Fruit fly (Drosophila melanogaster): ENCODE measurements around the gene CG2006.

CG2006 gene

dm6 chr3R:29478952-29479538 lies 10.2 kb upstream of the CG2006 start (continued):
- TF ChIP-seq CG16779 (tag; optimal IDR thresholded peaks at IDR 0.05) (peak; percentile 18), CG8119 (GFP tag; IDR thresholded peaks at IDR 0.05) (peak; percentile 62), CG1621 (tag; optimal IDR thresholded peaks at IDR 0.05) (peak; percentile 8), dsx (GFP tag; optimal IDR thresholded peaks at IDR 0.05; ENCODE audit: poor library complexity, severe bottlenecking) (peak; percentile 14), Eip75B (GFP tag; optimal IDR thresholded peaks at IDR 0.05) (peak; percentile 32), Hr4 (GFP tag; optimal IDR thresholded peaks at IDR 0.05) (peak; percentile 44), Sox102F (GFP tag; optimal IDR thresholded peaks at IDR 0.05) (peak; percentile 66), net (GFP tag; optimal IDR thresholded peaks at IDR 0.05) (no peak)

- TF ChIP-seq fkh (GFP tag; optimal IDR thresholded peaks at IDR 0.05) (peak; percentile 84), Blimp-1 (GFP tag; optimal IDR thresholded peaks at IDR 0.05) (no peak)
Observed at dm6 chr3R:29479922-29480321, 9.3 kb upstream of the CG2006 start.

dm6 chr3R:29490912-29491311 lies 1.6 kb downstream of the CG2006 start, which contains the start of gene Spase12:
TSS of gene Spase12 (minus strand) at chr3R:29491150.
- no peak for TF ChIP-seq CG4318 (GFP tag; optimal IDR thresholded peaks at IDR 0.05)
- TF ChIP-seq lz (GFP tag; optimal IDR thresholded peaks at IDR 0.05) = no peak
- TF ChIP-seq CG11902 (GFP tag; optimal IDR thresholded peaks at IDR 0.05) = no peak
- no peak for TF ChIP-seq Hr39 (GFP tag; optimal IDR thresholded peaks at IDR 0.05)
- TF ChIP-seq Lpt (GFP tag; optimal IDR thresholded peaks at IDR 0.05) = no peak
- TF ChIP-seq CG6276 (GFP tag; optimal IDR thresholded peaks at IDR 0.05) = no peak
- TF ChIP-seq Eip93F (GFP tag; optimal IDR thresholded peaks at IDR 0.05) = no peak
- TF ChIP-seq topi (GFP tag; optimal IDR thresholded peaks at IDR 0.05) = no peak
- no peak for TF ChIP-seq CG34406 (GFP tag; optimal IDR thresholded peaks at IDR 0.05)
- TF ChIP-seq Sox15 (GFP tag; optimal IDR thresholded peaks at IDR 0.05) = no peak
- TF ChIP-seq CG6163 (GFP tag; IDR thresholded peaks at IDR 0.05) = no peak

dm6 chr3R:29493242-29493944 lies 4.1 kb downstream of the CG2006 start, which contains the start of the genes CG2310 and Diedel:
TSS of gene CG2310 (minus strand) at chr3R:29493518.
TSS of gene Diedel (plus strand) at chr3R:29493852.
- no peak for TF ChIP-seq CG4318 (GFP tag; optimal IDR thresholded peaks at IDR 0.05)
- no peak for TF ChIP-seq Eip78C (GFP tag)
- TF ChIP-seq Lpt (GFP tag; optimal IDR thresholded peaks at IDR 0.05) = no peak
- TF ChIP-seq CG31627 (GFP tag; optimal IDR thresholded peaks at IDR 0.05) = no peak
- no peak for TF ChIP-seq fkh (GFP tag; optimal IDR thresholded peaks at IDR 0.05)
- no peak for TF ChIP-seq fd59A (GFP tag; optimal IDR thresholded peaks at IDR 0.05)
- TF ChIP-seq vri (GFP tag; optimal IDR thresholded peaks at IDR 0.05) = no peak
- TF ChIP-seq eg (GFP tag; IDR thresholded peaks at IDR 0.05) = 0 out of 3 replicates have a peak, but pooled peaks have one; percentile 6
- no peak for TF ChIP-seq CG8632 (GFP tag; optimal IDR thresholded peaks at IDR 0.05)
- no peak for TF ChIP-seq CG32006 (GFP tag; optimal IDR thresholded peaks at IDR 0.05)
- TF ChIP-seq CG11294 (GFP tag; IDR thresholded peaks at IDR 0.05) = no peak
- TF ChIP-seq CG7368 (GFP tag; optimal IDR thresholded peaks at IDR 0.05) = no peak
- TF ChIP-seq cyc (GFP tag; optimal IDR thresholded peaks at IDR 0.05) = no peak
- no peak for TF ChIP-seq Eip93F (GFP tag; optimal IDR thresholded peaks at IDR 0.05)
- peak; percentile 72 for TF ChIP-seq svp (GFP tag)
- TF ChIP-seq CG1621 (tag; optimal IDR thresholded peaks at IDR 0.05) = peak; percentile 18
- TF ChIP-seq Hr38 (GFP tag; optimal IDR thresholded peaks at IDR 0.05) = no peak
- no peak for TF ChIP-seq Hr39 (GFP tag; optimal IDR thresholded peaks at IDR 0.05)
- no peak for TF ChIP-seq CG6276 (GFP tag; optimal IDR thresholded peaks at IDR 0.05)
- no peak for TF ChIP-seq Eip75B (GFP tag; optimal IDR thresholded peaks at IDR 0.05)
- TF ChIP-seq esn (GFP tag; optimal IDR thresholded peaks at IDR 0.05) = peak; percentile 28
- no peak for TF ChIP-seq Sox14 (GFP tag; optimal IDR thresholded peaks at IDR 0.05)
- 0 out of 2 replicates have a peak, but pooled peaks have one; percentile 16 for TF ChIP-seq CG15336 (GFP tag; IDR thresholded peaks at IDR 0.05)
- TF ChIP-seq CG10631 (GFP tag; optimal IDR thresholded peaks at IDR 0.05) = no peak
- TF ChIP-seq Sox15 (GFP tag; optimal IDR thresholded peaks at IDR 0.05) = no peak
- TF ChIP-seq topi (GFP tag; optimal IDR thresholded peaks at IDR 0.05) = no peak
- TF ChIP-seq CG6163 (GFP tag; IDR thresholded peaks at IDR 0.05) = 0 out of 3 replicates have a peak, but pooled peaks have one; percentile 19
- TF ChIP-seq CG6808 (GFP tag; optimal IDR thresholded peaks at IDR 0.05) = no peak
- TF ChIP-seq Sox102F (GFP tag; optimal IDR thresholded peaks at IDR 0.05) = no peak
- no peak for TF ChIP-seq salr (GFP tag; optimal IDR thresholded peaks at IDR 0.05)
- no peak for TF ChIP-seq CG11902 (GFP tag; optimal IDR thresholded peaks at IDR 0.05)
- no peak for TF ChIP-seq fd85E (GFP tag; optimal IDR thresholded peaks at IDR 0.05)
- no peak for TF ChIP-seq acj6 (GFP tag; optimal IDR thresholded peaks at IDR 0.05)
- no peak for TF ChIP-seq Ets96B (tag; optimal IDR thresholded peaks at IDR 0.05)
- no peak for TF ChIP-seq dsx (GFP tag; optimal IDR thresholded peaks at IDR 0.05; ENCODE audit: poor library complexity, severe bottlenecking)
- TF ChIP-seq CG8119 (GFP tag; IDR thresholded peaks at IDR 0.05) = no peak

Measured in whole organism, prepupa.